Worm (Caenorhabditis elegans) whole organism, L1 larva: ENCODE measurements around the gene glod-4.

Source experiments
- aly-2 ChIP-seq: fragments of 150-350 bp; optimal IDR thresholded peaks from 2 replicates; lab custom pipeline; 2014; ENCODE audit warnings: missing biosample characterization, missing genetic modification characterization
- ceh-82 ChIP-seq, 3 experiments: fragments of 150-350 bp in 1 of 3; sonication (generic microtip) in 2 of 3; optimal IDR thresholded peaks; 2 replicates each; lab custom pipeline; 2014 to 2017; ENCODE audit warnings: missing biosample characterization in 3 of 3, missing genetic modification characterization in 3 of 3
- nhr-20 ChIP-seq: sonication (generic microtip); optimal IDR thresholded peaks from 2 replicates; lab custom pipeline; 2016; ENCODE audit warnings: mild to moderate bottlenecking, missing genetic modification characterization, missing compliant biosample characterization
- nhr-76 ChIP-seq: sonication (generic microtip); optimal IDR thresholded peaks from 2 replicates; lab custom pipeline; 2017; ENCODE audit warnings: missing biosample characterization, missing genetic modification characterization
- pax-3 ChIP-seq: fragments of 200-800 bp; sonication (Bioruptor generic); optimal IDR thresholded peaks from 2 replicates; lab custom pipeline; 2018; ENCODE audit warnings: mild to moderate bottlenecking, missing genetic modification characterization, moderate library complexity, missing compliant biosample characterization
- rnt-1 ChIP-seq: sonication (generic microtip); optimal IDR thresholded peaks from 2 replicates; lab custom pipeline; 2016; ENCODE audit warnings: mild to moderate bottlenecking, missing genetic modification characterization, moderate library complexity, missing compliant biosample characterization
- snpc-4 ChIP-seq: fragments of 150-350 bp; optimal IDR thresholded peaks from 2 replicates; lab custom pipeline; 2014; ENCODE audit warnings: missing biosample characterization, missing genetic modification characterization

- TF ChIP-seq snpc-4 (tag; lab: Kevin White, UChicago) (no peak), ceh-82 (tag; optimal IDR thresholded peaks at IDR 0.05; lab: Kevin White, UChicago) (no peak), aly-2 (no peak), rnt-1 (tag; lab: Kevin White, UChicago) (no peak), nhr-76 (no peak), nhr-20 (tag; lab: Kevin White, UChicago) (no peak), pax-3 (tag; lab: Kevin White, UChicago) (no peak)
These were observed 3.9 kb downstream of the glod-4 start, which contains the start of gene C16C10.9 for ce11 chrIII:4157298-4157697.
